Worm (Caenorhabditis elegans): ENCODE measurements around the gene Y45F10C.2.
"Not testable (repeated sequence)": the region's sequence is repeated elsewhere in the genome, so short reads cannot be mapped to it uniquely, and the experiment has no call there.

The Y45F10C.2 gene

ce11 chrIV:13662570-13662969 lies at the start of gene Y45F10C.2:
Gene Y45F10C.2 (minus strand): TSS chrIV:13662670.
- not testable (repeated sequence) for TF ChIP-seq cog-1 (tag; optimal IDR thresholded peaks at IDR 0.05); ztf-29 (GFP tag; IDR thresholded peaks at IDR 0.05); klf-2 (GFP tag; conservative IDR thresholded peaks at IDR 0.05)

ce11 chrIV:13710367-13710766 lies 47.9 kb upstream of the Y45F10C.2 start:
- TF ChIP-seq klf-2 (GFP tag; conservative IDR thresholded peaks at IDR 0.05) = no peak
- no peak for TF ChIP-seq ref-1 (GFP tag; conservative IDR thresholded peaks at IDR 0.05)
- no peak for TF ChIP-seq tab-1 (GFP tag; IDR thresholded peaks at IDR 0.05)
- no peak for TF ChIP-seq ztf-23 (GFP tag; IDR thresholded peaks at IDR 0.05)
- no peak for TF ChIP-seq ztf-29 (GFP tag; IDR thresholded peaks at IDR 0.05)
- TF ChIP-seq med-1 (GFP tag; optimal IDR thresholded peaks at IDR 0.05; ENCODE audit: insufficient read depth) = no peak
- TF ChIP-seq cog-1 (tag; optimal IDR thresholded peaks at IDR 0.05) = no peak
- TF ChIP-seq flt-1 (GFP tag; IDR thresholded peaks at IDR 0.05) = no peak
- TF ChIP-seq T22C8.4 (GFP tag; IDR thresholded peaks at IDR 0.05) = no peak

- TF ChIP-seq ztf-23 (GFP tag; IDR thresholded peaks at IDR 0.05) (no peak), ref-1 (GFP tag; conservative IDR thresholded peaks at IDR 0.05) (no peak), klf-2 (GFP tag; conservative IDR thresholded peaks at IDR 0.05) (no peak), flt-1 (GFP tag; IDR thresholded peaks at IDR 0.05) (no peak), cog-1 (tag; optimal IDR thresholded peaks at IDR 0.05) (no peak), med-1 (GFP tag; optimal IDR thresholded peaks at IDR 0.05; ENCODE audit: insufficient read depth) (no peak), tab-1 (GFP tag; IDR thresholded peaks at IDR 0.05) (no peak), ztf-29 (GFP tag; IDR thresholded peaks at IDR 0.05) (no peak), T22C8.4 (GFP tag; IDR thresholded peaks at IDR 0.05) (no peak)
Measured at ce11 chrIV:13709069-13709640, 46.7 kb upstream of the Y45F10C.2 start.

ce11 chrIV:13707894-13708293 lies 45.4 kb upstream of the Y45F10C.2 start:
- TF ChIP-seq cog-1 (tag; optimal IDR thresholded peaks at IDR 0.05) (peak; percentile 19), tab-1 (GFP tag; IDR thresholded peaks at IDR 0.05) (no peak)

ce11 chrIV:13703828-13704425 lies 41.5 kb upstream of the Y45F10C.2 start, which contains the start of gene tlp-1:
Gene tlp-1 (minus strand): TSS chrIV:13704082.
- no peak for TF ChIP-seq tab-1 (GFP tag; IDR thresholded peaks at IDR 0.05)
- TF ChIP-seq flt-1 (GFP tag; IDR thresholded peaks at IDR 0.05) = no peak
- TF ChIP-seq cog-1 (tag; optimal IDR thresholded peaks at IDR 0.05) = peak; percentile 17
- TF ChIP-seq klf-2 (GFP tag; conservative IDR thresholded peaks at IDR 0.05) = no peak
- TF ChIP-seq ztf-23 (GFP tag; IDR thresholded peaks at IDR 0.05) = 0 out of 2 replicates have a peak, but pooled peaks have one; percentile 38

- no peak for TF ChIP-seq ztf-29 (GFP tag; IDR thresholded peaks at IDR 0.05)
- TF ChIP-seq tab-1 (GFP tag; IDR thresholded peaks at IDR 0.05) = no peak
- TF ChIP-seq med-1 (GFP tag; optimal IDR thresholded peaks at IDR 0.05; ENCODE audit: insufficient read depth) = no peak
- TF ChIP-seq T22C8.4 (GFP tag; IDR thresholded peaks at IDR 0.05) = no peak
- TF ChIP-seq klf-2 (GFP tag; conservative IDR thresholded peaks at IDR 0.05) = no peak
- TF ChIP-seq ref-1 (GFP tag; conservative IDR thresholded peaks at IDR 0.05) = no peak
- no peak for TF ChIP-seq ztf-23 (GFP tag; IDR thresholded peaks at IDR 0.05)
- no peak for TF ChIP-seq flt-1 (GFP tag; IDR thresholded peaks at IDR 0.05)
- TF ChIP-seq cog-1 (tag; optimal IDR thresholded peaks at IDR 0.05) = no peak
Measured at ce11 chrIV:13702681-13703080, 40.2 kb upstream of the Y45F10C.2 start.

- TF ChIP-seq ztf-29 (GFP tag; IDR thresholded peaks at IDR 0.05) (no peak), ztf-23 (GFP tag; IDR thresholded peaks at IDR 0.05) (no peak), klf-2 (GFP tag; conservative IDR thresholded peaks at IDR 0.05) (no peak), ref-1 (GFP tag; conservative IDR thresholded peaks at IDR 0.05) (no peak), T22C8.4 (GFP tag; IDR thresholded peaks at IDR 0.05) (no peak), cog-1 (tag; optimal IDR thresholded peaks at IDR 0.05) (no peak), med-1 (GFP tag; optimal IDR thresholded peaks at IDR 0.05; ENCODE audit: insufficient read depth) (no peak), flt-1 (GFP tag; IDR thresholded peaks at IDR 0.05) (no peak), tab-1 (GFP tag; IDR thresholded peaks at IDR 0.05) (no peak)
Measured at ce11 chrIV:13701472-13701871, 39.0 kb upstream of the Y45F10C.2 start.

- TF ChIP-seq ztf-23 (GFP tag; IDR thresholded peaks at IDR 0.05) (no peak), flt-1 (GFP tag; IDR thresholded peaks at IDR 0.05) (no peak), ref-1 (GFP tag; conservative IDR thresholded peaks at IDR 0.05) (no peak), tab-1 (GFP tag; IDR thresholded peaks at IDR 0.05) (no peak), T22C8.4 (GFP tag; IDR thresholded peaks at IDR 0.05) (no peak), med-1 (GFP tag; optimal IDR thresholded peaks at IDR 0.05; ENCODE audit: insufficient read depth) (no peak), cog-1 (tag; optimal IDR thresholded peaks at IDR 0.05) (no peak), klf-2 (GFP tag; conservative IDR thresholded peaks at IDR 0.05) (no peak), ztf-29 (GFP tag; IDR thresholded peaks at IDR 0.05) (no peak)
Measured at ce11 chrIV:13700847-13701246, 38.4 kb upstream of the Y45F10C.2 start.

- TF ChIP-seq ztf-29 (GFP tag; IDR thresholded peaks at IDR 0.05) (no peak), med-1 (GFP tag; optimal IDR thresholded peaks at IDR 0.05; ENCODE audit: insufficient read depth) (no peak), flt-1 (GFP tag; IDR thresholded peaks at IDR 0.05) (no peak), klf-2 (GFP tag; conservative IDR thresholded peaks at IDR 0.05) (0 out of 2 replicates have a peak, but pooled peaks have one; percentile 12)
Measured at ce11 chrIV:13699384-13699788, 36.9 kb upstream of the Y45F10C.2 start.

- TF ChIP-seq med-1 (GFP tag; optimal IDR thresholded peaks at IDR 0.05; ENCODE audit: insufficient read depth) (no peak), ztf-29 (GFP tag; IDR thresholded peaks at IDR 0.05) (no peak), flt-1 (GFP tag; IDR thresholded peaks at IDR 0.05) (no peak), tab-1 (GFP tag; IDR thresholded peaks at IDR 0.05) (no peak), cog-1 (tag; optimal IDR thresholded peaks at IDR 0.05) (no peak), T22C8.4 (GFP tag; IDR thresholded peaks at IDR 0.05) (no peak), klf-2 (GFP tag; conservative IDR thresholded peaks at IDR 0.05) (no peak), ztf-23 (GFP tag; IDR thresholded peaks at IDR 0.05) (no peak), ref-1 (GFP tag; conservative IDR thresholded peaks at IDR 0.05) (no peak)
Measured at ce11 chrIV:13698603-13699002, 36.1 kb upstream of the Y45F10C.2 start, which contains the start of gene T23G4.127. Gene T23G4.127 (minus strand): TSS chrIV:13698703.
